Fruit fly (Drosophila melanogaster): ENCODE measurements around the gene HisRS.

HisRS gene

dm6 chrX:18546785-18547184 lies 31.6 kb downstream of the HisRS start (continued):
- TF ChIP-seq CG12299 (tag; optimal IDR thresholded peaks at IDR 0.05) (peak; percentile 65), luna (GFP tag; optimal IDR thresholded peaks at IDR 0.05) (peak; percentile 33), scrt (GFP tag; optimal IDR thresholded peaks at IDR 0.05) (peak; percentile 66), trh (GFP tag; optimal IDR thresholded peaks at IDR 0.05) (peak; percentile 14), Chrac-16 (GFP tag; optimal IDR thresholded peaks at IDR 0.05) (peak; percentile 54), CG9817 (tag; optimal IDR thresholded peaks at IDR 0.05) (peak; percentile 85), CG13123 (GFP tag; optimal IDR thresholded peaks at IDR 0.05) (peak; percentile 3), Rfx (GFP tag; IDR thresholded peaks at IDR 0.05) (peak; percentile 94), vnd (GFP tag; IDR thresholded peaks at IDR 0.05; ENCODE audit: partially characterized antibody) (no peak), Opbp (GFP tag; IDR thresholded peaks at IDR 0.05; ENCODE audit: partially characterized antibody) (no peak), sob (GFP tag; IDR thresholded peaks at IDR 0.05) (peak; percentile 90), disco-r (GFP tag; optimal IDR thresholded peaks at IDR 0.05) (peak; percentile 62), H15 (GFP tag; IDR thresholded peaks at IDR 0.05) (peak; percentile 83), Taf1 (GFP tag; IDR thresholded peaks at IDR 0.05) (peak; percentile 68), Hand (GFP tag; optimal IDR thresholded peaks at IDR 0.05) (peak; percentile 41), gcm (GFP tag; optimal IDR thresholded peaks at IDR 0.05) (peak; percentile 47), CG12219 (GFP tag; optimal IDR thresholded peaks at IDR 0.05) (peak; percentile 81), CG10209 (GFP tag; optimal IDR thresholded peaks at IDR 0.05) (peak; percentile 53), klu (GFP tag; IDR thresholded peaks at IDR 0.05) (peak; percentile 81), otp (GFP tag; IDR thresholded peaks at IDR 0.05) (peak; percentile 77), lov (optimal IDR thresholded peaks at IDR 0.05) (no peak), lov (GFP tag; IDR thresholded peaks at IDR 0.05) (peak; percentile 74; the same call in 2 of the 3 replicates), Hmr (GFP tag; optimal IDR thresholded peaks at IDR 0.05) (peak; percentile 72), Gsc (GFP tag; IDR thresholded peaks at IDR 0.05) (no peak), CG17186 (GFP tag; optimal IDR thresholded peaks at IDR 0.05) (no peak), tup (GFP tag; optimal IDR thresholded peaks at IDR 0.05) (peak; percentile 42), CG16779 (GFP tag; IDR thresholded peaks at IDR 0.05) (peak; percentile 54; the same call in 1 of the 2 replicates), CG10565 (GFP tag; optimal IDR thresholded peaks at IDR 0.05) (no peak), az2 (GFP tag; optimal IDR thresholded peaks at IDR 0.05) (peak; percentile 68), Dp (GFP tag; optimal IDR thresholded peaks at IDR 0.05) (no peak), zen (tag; optimal IDR thresholded peaks at IDR 0.05) (peak; percentile 18), wek (GFP tag; optimal IDR thresholded peaks at IDR 0.05) (peak; percentile 41), HLH54F (GFP tag; optimal IDR thresholded peaks at IDR 0.05) (peak; percentile 77), tll (GFP tag; optimal IDR thresholded peaks at IDR 0.05) (no peak), CG7357 (GFP tag; IDR thresholded peaks at IDR 0.05) (peak; percentile 79), mirr (GFP tag; optimal IDR thresholded peaks at IDR 0.05) (peak; percentile 73), Hr51 (GFP tag; optimal IDR thresholded peaks at IDR 0.05) (peak; percentile 46 to 88), knrl (GFP tag; IDR thresholded peaks at IDR 0.05; ENCODE audit: partially characterized antibody) (no peak), Poxn (GFP tag; IDR thresholded peaks at IDR 0.05) (0 out of 2 replicates have a peak, but pooled peaks have one; percentile 12), CG3163 (GFP tag; optimal IDR thresholded peaks at IDR 0.05) (peak; percentile 49), her (GFP tag; optimal IDR thresholded peaks at IDR 0.05) (peak; percentile 60), CG15011 (GFP tag; optimal IDR thresholded peaks at IDR 0.05) (peak; percentile 45), cad (GFP tag; optimal IDR thresholded peaks at IDR 0.05) (no peak), Sry-δ (GFP tag; optimal IDR thresholded peaks at IDR 0.05) (peak; percentile 27), HHEX (GFP tag; optimal IDR thresholded peaks at IDR 0.05) (peak; percentile 75), CG7839 (tag; optimal IDR thresholded peaks at IDR 0.05) (peak; percentile 84), Fer2 (tag; optimal IDR thresholded peaks at IDR 0.05) (peak; percentile 61), zfh2 (GFP tag; optimal IDR thresholded peaks at IDR 0.05) (peak; percentile 76), B-H1 (GFP tag; IDR thresholded peaks at IDR 0.05) (peak; percentile 77), Ets97D (GFP tag; optimal IDR thresholded peaks at IDR 0.05) (no peak)
